Fruit fly (Drosophila melanogaster): Measurements from ENCODE around the gene CG10428.

DNA sequence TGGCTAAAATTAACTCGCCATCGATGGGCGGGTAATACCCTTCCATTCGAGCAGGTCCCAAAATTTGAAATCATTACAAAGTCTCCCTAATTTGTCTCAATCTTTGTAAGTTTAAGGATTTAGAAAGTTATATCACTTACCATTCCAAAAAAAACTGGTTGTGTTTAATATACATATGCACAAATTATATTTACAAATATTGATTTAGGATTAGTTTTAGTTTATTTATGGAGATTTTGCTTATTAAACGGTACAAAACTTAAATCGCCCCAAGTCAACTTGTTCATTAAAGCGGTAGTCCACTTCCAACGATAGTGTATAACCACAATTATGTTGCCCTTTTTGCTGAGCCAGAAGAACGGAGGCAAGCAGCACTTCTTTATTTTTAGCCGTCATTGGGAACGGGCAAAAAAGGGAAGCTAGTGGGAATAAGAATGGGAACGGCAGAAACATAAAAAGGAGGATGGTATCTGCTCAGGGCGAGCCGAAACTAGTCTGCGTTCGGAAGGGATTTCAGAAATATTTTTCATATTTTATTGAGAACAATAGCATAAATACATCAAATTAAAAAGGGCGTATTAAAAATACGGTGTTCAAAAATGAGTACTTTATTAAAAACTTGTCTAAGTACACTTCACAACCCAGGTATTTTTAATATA, 490 bp upstream of the CG10428 start:
- TF ChIP-seq psq (optimal IDR thresholded peaks at IDR 0.05) (no peak), insv (optimal IDR thresholded peaks at IDR 0.05) (no peak), h (optimal IDR thresholded peaks at IDR 0.05) (no peak)
